Fruit fly (Drosophila melanogaster): ENCODE measurements around the gene CG7368.

Gene CG7368

DNA sequence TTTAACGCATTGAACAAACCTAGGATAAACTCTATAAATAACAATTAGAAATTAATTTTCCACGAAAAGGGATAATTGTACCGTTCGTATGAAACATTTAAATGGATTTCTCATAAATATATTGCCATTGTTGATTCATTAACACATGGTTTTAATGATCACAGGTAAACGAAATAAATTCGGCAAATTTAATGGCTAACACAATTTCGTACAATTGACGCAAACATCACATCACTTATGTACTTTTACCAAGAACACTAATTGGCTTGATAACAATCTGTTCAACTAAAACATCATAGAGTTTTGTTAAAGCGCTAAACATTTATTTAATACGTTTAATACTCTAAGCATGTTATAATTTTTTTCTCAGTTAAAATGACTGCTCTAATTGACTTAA lies 43.3 kb upstream of the CG7368 start:
- TF ChIP-seq Hr96 (GFP tag; optimal IDR thresholded peaks at IDR 0.05): no peak
- TF ChIP-seq bab1 (GFP tag; optimal IDR thresholded peaks at IDR 0.05): no peak
- TF ChIP-seq CG11617 (GFP tag; optimal IDR thresholded peaks at IDR 0.05): no peak
- no peak for TF ChIP-seq Mnt (GFP tag; optimal IDR thresholded peaks at IDR 0.05)
- TF ChIP-seq CG7045 (GFP tag; optimal IDR thresholded peaks at IDR 0.05): no peak
- TF ChIP-seq cnc (optimal IDR thresholded peaks at IDR 0.05): no peak
- no peak for TF ChIP-seq CG33017 (tag; optimal IDR thresholded peaks at IDR 0.05)
- TF ChIP-seq CG7101 (tag; optimal IDR thresholded peaks at IDR 0.05): no peak
- no peak for TF ChIP-seq cic (GFP tag; optimal IDR thresholded peaks at IDR 0.05)
- TF ChIP-seq CG14711 (tag; optimal IDR thresholded peaks at IDR 0.05): no peak
- no peak for TF ChIP-seq pad (GFP tag; optimal IDR thresholded peaks at IDR 0.05)

dm6 chr3L:11554338-11554737 lies 42.7 kb upstream of the CG7368 start:
- peak; percentile 6 for TF ChIP-seq CG7101 (tag; optimal IDR thresholded peaks at IDR 0.05)
- TF ChIP-seq CG14711 (tag; optimal IDR thresholded peaks at IDR 0.05): peak; percentile 11
- TF ChIP-seq CG7045 (GFP tag; optimal IDR thresholded peaks at IDR 0.05): no peak
- no peak for TF ChIP-seq Mnt (GFP tag; optimal IDR thresholded peaks at IDR 0.05)
- no peak for TF ChIP-seq CG11617 (GFP tag; optimal IDR thresholded peaks at IDR 0.05)

dm6 chr3L:11554796-11555195 lies 42.2 kb upstream of the CG7368 start:
- TF ChIP-seq CG7045 (GFP tag; optimal IDR thresholded peaks at IDR 0.05) (no peak), bab1 (GFP tag; optimal IDR thresholded peaks at IDR 0.05) (no peak), CG1620 (GFP tag; optimal IDR thresholded peaks at IDR 0.05) (no peak), CG11617 (GFP tag; optimal IDR thresholded peaks at IDR 0.05) (no peak)

DNA sequence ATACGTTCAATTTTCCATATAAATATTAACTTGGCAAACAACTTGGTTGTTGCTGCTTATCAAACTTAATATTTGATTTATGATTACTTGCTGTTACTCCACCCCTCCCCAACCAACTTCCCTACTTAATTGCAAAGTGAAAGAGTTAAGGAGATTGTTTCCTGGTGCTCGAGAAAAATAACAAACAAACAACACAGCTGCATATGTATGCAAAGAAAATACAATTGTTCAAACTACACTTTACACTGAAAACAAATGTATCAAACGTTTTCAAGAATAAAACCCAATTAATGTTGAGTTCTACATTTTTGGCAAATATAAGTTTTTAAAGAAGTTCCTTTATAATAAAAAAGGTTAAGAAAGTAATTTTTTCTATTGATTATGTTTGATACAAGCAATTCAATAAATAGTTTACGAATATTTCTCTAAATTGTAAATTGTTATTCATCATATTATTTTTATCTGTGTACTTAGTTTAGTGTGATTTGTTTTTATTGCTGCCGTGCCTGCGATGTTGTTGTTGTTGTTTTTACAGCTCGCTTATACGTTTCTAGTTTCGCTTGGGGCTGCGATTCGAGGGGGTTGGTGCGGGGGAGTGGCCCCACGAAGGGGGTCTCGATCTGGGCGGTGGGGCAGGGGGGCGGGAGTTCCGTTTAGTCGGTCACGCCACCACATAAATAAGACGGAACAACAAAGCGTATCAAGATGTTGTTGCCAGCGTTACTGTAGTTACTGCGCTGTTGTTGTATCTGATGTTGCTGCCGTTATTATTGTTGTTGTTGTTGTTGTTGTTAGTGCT lies 41.1 kb upstream of the CG7368 start:
- TF ChIP-seq cic (GFP tag; optimal IDR thresholded peaks at IDR 0.05): no peak
- peak; percentile 45 for TF ChIP-seq CG11617 (GFP tag; optimal IDR thresholded peaks at IDR 0.05)
- no peak for TF ChIP-seq kay (GFP tag; ENCODE audit: borderline replicate concordance)
- TF ChIP-seq CG7101 (tag; optimal IDR thresholded peaks at IDR 0.05): peak; percentile 64
- peak; percentile 33 for TF ChIP-seq CG5204 (GFP tag; optimal IDR thresholded peaks at IDR 0.05)
- no peak for TF ChIP-seq cnc (optimal IDR thresholded peaks at IDR 0.05)
- TF ChIP-seq toe (GFP tag; optimal IDR thresholded peaks at IDR 0.05): no peak
- TF ChIP-seq Crg-1 (GFP tag; optimal IDR thresholded peaks at IDR 0.05): no peak
- TF ChIP-seq pad (GFP tag; optimal IDR thresholded peaks at IDR 0.05): no peak
- no peak for TF ChIP-seq bab1 (GFP tag; optimal IDR thresholded peaks at IDR 0.05)
- peak; percentile 70 for TF ChIP-seq CG7045 (GFP tag; optimal IDR thresholded peaks at IDR 0.05)
- TF ChIP-seq tj (GFP tag; optimal IDR thresholded peaks at IDR 0.05): no peak
- peak; percentile 0 for TF ChIP-seq Hr96 (GFP tag; optimal IDR thresholded peaks at IDR 0.05)
- peak; percentile 60 for TF ChIP-seq CG12768 (GFP tag; optimal IDR thresholded peaks at IDR 0.05)
- TF ChIP-seq CG14711 (tag; optimal IDR thresholded peaks at IDR 0.05): peak; percentile 71
- no peak for TF ChIP-seq ovo (GFP tag; optimal IDR thresholded peaks at IDR 0.05)
- peak; percentile 77 for TF ChIP-seq CG33017 (tag; optimal IDR thresholded peaks at IDR 0.05)
- TF ChIP-seq Clk (GFP tag; optimal IDR thresholded peaks at IDR 0.05): no peak
- no peak for TF ChIP-seq CG1620 (GFP tag; optimal IDR thresholded peaks at IDR 0.05)
- no peak for TF ChIP-seq Mnt (GFP tag; optimal IDR thresholded peaks at IDR 0.05)

DNA sequence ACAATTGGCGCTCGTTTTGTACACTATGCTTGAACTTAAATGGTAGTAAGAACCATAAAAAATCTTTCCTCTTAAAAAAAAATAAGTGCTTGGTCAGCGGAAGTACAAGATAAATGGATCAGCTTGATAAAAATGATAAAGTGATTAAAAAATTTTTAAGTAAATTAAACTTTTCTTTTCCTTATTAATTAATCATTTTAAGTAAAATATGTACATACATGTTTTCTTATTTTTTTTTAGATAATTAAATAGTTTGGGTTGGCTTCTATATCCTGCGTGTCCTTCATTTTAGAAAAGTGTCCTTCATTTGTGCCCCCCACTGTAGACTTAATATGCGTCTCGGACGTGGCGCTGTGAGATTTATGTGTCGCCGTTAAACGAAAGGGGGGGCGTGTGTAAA lies 40.4 kb upstream of the CG7368 start:
- no peak for TF ChIP-seq kay (GFP tag; ENCODE audit: borderline replicate concordance)
- no peak for TF ChIP-seq CG14711 (tag; optimal IDR thresholded peaks at IDR 0.05)
- TF ChIP-seq CG12768 (GFP tag; optimal IDR thresholded peaks at IDR 0.05): no peak
- TF ChIP-seq Clk (GFP tag; optimal IDR thresholded peaks at IDR 0.05): no peak
- no peak for TF ChIP-seq toe (GFP tag; optimal IDR thresholded peaks at IDR 0.05)
- no peak for TF ChIP-seq CG33017 (tag; optimal IDR thresholded peaks at IDR 0.05)
- no peak for TF ChIP-seq CG1620 (GFP tag; optimal IDR thresholded peaks at IDR 0.05)
- no peak for TF ChIP-seq tj (GFP tag; optimal IDR thresholded peaks at IDR 0.05)
- no peak for TF ChIP-seq CG11617 (GFP tag; optimal IDR thresholded peaks at IDR 0.05)
- TF ChIP-seq CG7101 (tag; optimal IDR thresholded peaks at IDR 0.05): no peak
- no peak for TF ChIP-seq pad (GFP tag; optimal IDR thresholded peaks at IDR 0.05)
- no peak for TF ChIP-seq Crg-1 (GFP tag; optimal IDR thresholded peaks at IDR 0.05)
- no peak for TF ChIP-seq Hr96 (GFP tag; optimal IDR thresholded peaks at IDR 0.05)
- no peak for TF ChIP-seq bab1 (GFP tag; optimal IDR thresholded peaks at IDR 0.05)
- TF ChIP-seq cnc (optimal IDR thresholded peaks at IDR 0.05): no peak
- no peak for TF ChIP-seq cic (GFP tag; optimal IDR thresholded peaks at IDR 0.05)
- TF ChIP-seq CG5204 (GFP tag; optimal IDR thresholded peaks at IDR 0.05): no peak

dm6 chr3L:11557209-11557608 lies 39.8 kb upstream of the CG7368 start:
- TF ChIP-seq CG12768 (GFP tag; optimal IDR thresholded peaks at IDR 0.05): peak; percentile 81
- no peak for TF ChIP-seq CG14711 (tag; optimal IDR thresholded peaks at IDR 0.05)

DNA sequence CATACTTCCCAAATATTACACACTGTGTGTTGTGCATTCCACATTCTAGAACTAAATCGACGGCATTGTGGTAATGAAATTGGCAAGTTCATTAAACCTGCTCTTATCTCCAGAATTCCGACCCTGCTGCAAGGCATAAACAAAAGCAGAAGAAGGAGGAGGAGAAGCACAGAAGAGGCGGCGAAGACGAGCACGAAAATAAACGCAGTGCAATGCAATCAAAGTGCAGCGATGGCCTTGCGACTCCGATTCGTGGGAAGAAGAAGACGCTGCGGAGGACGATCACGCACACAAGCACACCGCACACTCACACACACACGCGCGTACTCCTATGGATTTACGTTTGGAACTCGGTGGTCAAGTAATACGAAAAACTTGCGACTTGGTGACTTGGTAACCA lies 36.1 kb upstream of the CG7368 start:
- TF ChIP-seq ovo (GFP tag; optimal IDR thresholded peaks at IDR 0.05): no peak
- no peak for TF ChIP-seq cnc (optimal IDR thresholded peaks at IDR 0.05)
- peak; percentile 22 for TF ChIP-seq tj (GFP tag; optimal IDR thresholded peaks at IDR 0.05)
